Worm (Caenorhabditis elegans) whole organism, L4 larva: ENCODE results near the gene ser-6.
A peak's percentile ranks its signal among the peaks of the same experiment; 100 is the strongest.

Source experiments
- F10B5.3 ChIP-seq: sonication (generic microtip); optimal IDR thresholded peaks from 2 replicates; lab custom pipeline; 2016; ENCODE audit warnings: mild to moderate bottlenecking, missing genetic modification characterization, missing compliant biosample characterization
- F26F4.8 ChIP-seq: fragments of 200-800 bp; sonication (Bioruptor generic); conservative IDR thresholded peaks from 2 replicates; pipeline ENCODE4 v1.3.6; 2022; ENCODE audit warnings: missing genetic modification characterization, missing compliant biosample characterization
- F37D6.2 ChIP-seq: sonication (generic microtip); optimal IDR thresholded peaks from 2 replicates; lab custom pipeline; 2016; ENCODE audit warnings: mild to moderate bottlenecking, missing genetic modification characterization, missing compliant biosample characterization
- F44E2.7 ChIP-seq: fragments of 200-800 bp; sonication (Bioruptor generic); IDR thresholded peaks from 2 replicates; pipeline ENCODE4 v2.1.2; 2022; ENCODE audit warnings: missing genetic modification characterization, missing compliant biosample characterization
- F49E8.2 ChIP-seq: sonication (generic microtip); optimal IDR thresholded peaks from 2 replicates; lab custom pipeline; 2016; ENCODE audit warnings: missing compliant biosample characterization, mild to moderate bottlenecking, missing genetic modification characterization, borderline replicate concordance
- R02D3.7 ChIP-seq: fragments of 150-350 bp; sonication (generic microtip); optimal IDR thresholded peaks from 3 replicates; lab custom pipeline; 2014; ENCODE audit warnings: missing biosample characterization, missing genetic modification characterization
- Y5F2A.4 ChIP-seq: fragments of 200-800 bp; sonication (Bioruptor generic); optimal IDR thresholded peaks from 2 replicates; lab custom pipeline; 2018; ENCODE audit warnings: mild to moderate bottlenecking, missing genetic modification characterization, missing compliant biosample characterization
- ZK337.2 ChIP-seq: fragments of 200-800 bp; sonication (Bioruptor generic); IDR thresholded peaks from 2 replicates; pipeline ENCODE4 v1.3.6; 2022; ENCODE audit warnings: missing genetic modification reagents, missing genetic modification characterization, missing compliant biosample characterization
- ZK546.5 ChIP-seq, 2 experiments: sonication (generic microtip); optimal IDR thresholded peaks; 2 replicates each; lab custom pipeline; 2017; ENCODE audit warnings: missing biosample characterization in 2 of 2, missing genetic modification characterization in 2 of 2
- aly-2 ChIP-seq: sonication (generic microtip); optimal IDR thresholded peaks from 2 replicates; lab custom pipeline; 2018; ENCODE audit warnings: missing biosample characterization, missing genetic modification characterization
- arid-1 ChIP-seq: fragments of 200-800 bp; sonication (Bioruptor generic); conservative IDR thresholded peaks from 2 replicates; pipeline ENCODE4 v1.3.6; 2022; ENCODE audit warnings: missing genetic modification reagents, missing genetic modification characterization, missing compliant biosample characterization
- attf-4 ChIP-seq: sonication (generic microtip); optimal IDR thresholded peaks from 3 replicates; lab custom pipeline; 2017; ENCODE audit warnings: missing biosample characterization, missing genetic modification characterization
- ceh-20 ChIP-seq: fragments of 200-800 bp; sonication (Bioruptor generic); IDR thresholded peaks from 2 replicates; pipeline ENCODE4 v1.3.6; 2022; ENCODE audit warnings: missing genetic modification reagents, missing genetic modification characterization, missing compliant biosample characterization
- ceh-32 ChIP-seq: sonication (generic microtip); optimal IDR thresholded peaks from 2 replicates; lab custom pipeline; 2016; ENCODE audit warnings: mild to moderate bottlenecking, missing genetic modification characterization, missing compliant biosample characterization; ENCODE audit not compliant: poor library complexity
- ceh-44 ChIP-seq: fragments of 200-800 bp; sonication (Bioruptor generic); IDR thresholded peaks from 2 replicates; pipeline ENCODE4 v1.3.6; 2022; ENCODE audit warnings: missing genetic modification reagents, missing genetic modification characterization, missing compliant biosample characterization
- daf-16 ChIP-seq, 3 experiments: sonication (generic microtip); optimal IDR thresholded peaks; 2 replicates each; lab custom pipeline; 2016 to 2017; ENCODE audit warnings: missing genetic modification characterization in 3 of 3, missing genetic modification reagents in 3 of 3, mild to moderate bottlenecking in 2 of 3, missing compliant biosample characterization in 2 of 3, missing biosample characterization in 1 of 3, moderate library complexity in 1 of 3
- dpl-1 ChIP-seq: fragments of 150-350 bp; optimal IDR thresholded peaks from 2 replicates; lab custom pipeline; 2014; ENCODE audit warnings: missing biosample characterization, missing genetic modification reagents, missing genetic modification characterization
- fos-1 ChIP-seq: fragments of 150-350 bp; optimal IDR thresholded peaks from 2 replicates; lab custom pipeline; 2014; ENCODE audit warnings: missing biosample characterization, missing genetic modification characterization
- gei-8 ChIP-seq: fragments of 200-800 bp; sonication (Bioruptor generic); optimal IDR thresholded peaks from 2 replicates; lab custom pipeline; 2018; ENCODE audit warnings: mild to moderate bottlenecking, missing genetic modification characterization, missing compliant biosample characterization
- hlh-11 ChIP-seq: fragments of 200-800 bp; sonication (Bioruptor generic); optimal IDR thresholded peaks from 2 replicates; lab custom pipeline; 2018; ENCODE audit warnings: mild to moderate bottlenecking, missing genetic modification characterization, missing compliant biosample characterization
- hmg-1.1 ChIP-seq: fragments of 200-800 bp; sonication (Bioruptor generic); IDR thresholded peaks from 2 replicates; pipeline ENCODE4 v1.3.6; 2022; ENCODE audit warnings: missing genetic modification reagents, missing genetic modification characterization, missing compliant biosample characterization
- jun-1 ChIP-seq: fragments of 150-350 bp; optimal IDR thresholded peaks from 2 replicates; lab custom pipeline; 2014; ENCODE audit warnings: missing biosample characterization, missing genetic modification reagents, missing genetic modification characterization
- lin-39 ChIP-seq: fragments of 150-350 bp; optimal IDR thresholded peaks from 2 replicates; lab custom pipeline; 2014; ENCODE audit warnings: missing biosample characterization, missing genetic modification reagents, missing genetic modification characterization
- lir-3 ChIP-seq: sonication (generic microtip); optimal IDR thresholded peaks from 2 replicates; lab custom pipeline; 2016; ENCODE audit warnings: mild to moderate bottlenecking, missing genetic modification characterization, missing compliant biosample characterization
- lsy-2 ChIP-seq, 2 experiments: fragments of 150-350 bp in 1 of 2; sonication (generic microtip) in 1 of 2; optimal IDR thresholded peaks; 2 replicates each; lab custom pipeline; 2014 to 2017; ENCODE audit warnings: missing biosample characterization in 2 of 2, missing genetic modification characterization in 2 of 2
- mdt-29 ChIP-seq: fragments of 200-800 bp; sonication (Bioruptor generic); IDR thresholded peaks from 2 replicates; pipeline ENCODE4 v1.3.6; 2022; ENCODE audit warnings: missing genetic modification reagents, missing genetic modification characterization, missing compliant biosample characterization
- mep-1 ChIP-seq: fragments of 150-350 bp; sonication (generic microtip); optimal IDR thresholded peaks from 3 replicates; lab custom pipeline; 2014; ENCODE audit warnings: missing biosample characterization, missing genetic modification characterization
- mxl-2 ChIP-seq: fragments of 200-800 bp; sonication (Bioruptor generic); conservative IDR thresholded peaks from 2 replicates; pipeline ENCODE4 v1.3.6; 2022; ENCODE audit warnings: missing genetic modification reagents, missing genetic modification characterization, missing compliant biosample characterization
- nhr-111 ChIP-seq: fragments of 200-800 bp; sonication (Bioruptor generic); optimal IDR thresholded peaks from 2 replicates; lab custom pipeline; 2018; ENCODE audit warnings: mild to moderate bottlenecking, missing genetic modification characterization, missing compliant biosample characterization
- nhr-237 ChIP-seq: sonication (generic microtip); optimal IDR thresholded peaks from 2 replicates; lab custom pipeline; 2017; ENCODE audit warnings: missing biosample characterization, missing genetic modification characterization
- nhr-41 ChIP-seq: fragments of 200-800 bp; sonication (Bioruptor generic); IDR thresholded peaks from 2 replicates; pipeline ENCODE4 v1.3.6; 2022; ENCODE audit warnings: missing genetic modification reagents, missing genetic modification characterization, missing compliant biosample characterization
- php-3 ChIP-seq: fragments of 200-800 bp; sonication (Bioruptor generic); IDR thresholded peaks from 2 replicates; pipeline ENCODE4 v1.3.6; 2022; ENCODE audit warnings: missing genetic modification reagents, missing genetic modification characterization, missing compliant biosample characterization
- rbr-2 ChIP-seq: sonication (generic microtip); optimal IDR thresholded peaks from 2 replicates; lab custom pipeline; 2016; ENCODE audit warnings: missing genotype, missing genetic modification characterization, missing compliant biosample characterization
- skn-1 ChIP-seq: fragments of 150-350 bp; optimal IDR thresholded peaks from 2 replicates; lab custom pipeline; 2014; ENCODE audit warnings: missing biosample characterization, missing genetic modification characterization
- tra-1 ChIP-seq: fragments of 200-800 bp; sonication (Bioruptor generic); IDR thresholded peaks from 2 replicates; pipeline ENCODE4 v1.3.6; 2022; ENCODE audit warnings: missing genetic modification reagents, missing genetic modification characterization, missing compliant biosample characterization
- unc-130 ChIP-seq: sonication (generic microtip); optimal IDR thresholded peaks from 2 replicates; lab custom pipeline; 2016; ENCODE audit warnings: missing genetic modification reagents, missing genetic modification characterization, missing compliant biosample characterization
- unc-39 ChIP-seq: sonication (generic microtip); optimal IDR thresholded peaks from 2 replicates; lab custom pipeline; 2017; ENCODE audit warnings: missing biosample characterization, missing genetic modification characterization
- unc-62 ChIP-seq, 3 experiments: fragments of 150-350 bp in 1 of 3; sonication (generic microtip); optimal IDR thresholded peaks in 2 of 3; peaks in 1 of 3; 1 replicate in 1 of 3; 2 replicates in 2 of 3; lab custom pipeline; 2014 to 2017; ENCODE audit warnings: missing biosample characterization in 3 of 3, missing genetic modification characterization in 3 of 3, missing genetic modification reagents in 3 of 3, missing genotype in 1 of 3
- vab-7 ChIP-seq: fragments of 200-800 bp; sonication (Bioruptor generic); IDR thresholded peaks from 2 replicates; pipeline ENCODE4 v1.3.6; 2022; ENCODE audit warnings: missing genetic modification reagents, missing genetic modification characterization, missing compliant biosample characterization
- zfp-2 ChIP-seq: sonication (generic microtip); optimal IDR thresholded peaks from 2 replicates; lab custom pipeline; 2016; ENCODE audit warnings: mild to moderate bottlenecking, missing genetic modification characterization, missing compliant biosample characterization
- ztf-11 ChIP-seq: fragments of 150-350 bp; optimal IDR thresholded peaks from 2 replicates; lab custom pipeline; 2014; ENCODE audit warnings: missing biosample characterization, missing genetic modification characterization
- ztf-7 ChIP-seq: fragments of 150-350 bp; optimal IDR thresholded peaks from 2 replicates; lab custom pipeline; 2014; ENCODE audit warnings: missing biosample characterization, missing genetic modification characterization

ser-6 gene

DNA sequence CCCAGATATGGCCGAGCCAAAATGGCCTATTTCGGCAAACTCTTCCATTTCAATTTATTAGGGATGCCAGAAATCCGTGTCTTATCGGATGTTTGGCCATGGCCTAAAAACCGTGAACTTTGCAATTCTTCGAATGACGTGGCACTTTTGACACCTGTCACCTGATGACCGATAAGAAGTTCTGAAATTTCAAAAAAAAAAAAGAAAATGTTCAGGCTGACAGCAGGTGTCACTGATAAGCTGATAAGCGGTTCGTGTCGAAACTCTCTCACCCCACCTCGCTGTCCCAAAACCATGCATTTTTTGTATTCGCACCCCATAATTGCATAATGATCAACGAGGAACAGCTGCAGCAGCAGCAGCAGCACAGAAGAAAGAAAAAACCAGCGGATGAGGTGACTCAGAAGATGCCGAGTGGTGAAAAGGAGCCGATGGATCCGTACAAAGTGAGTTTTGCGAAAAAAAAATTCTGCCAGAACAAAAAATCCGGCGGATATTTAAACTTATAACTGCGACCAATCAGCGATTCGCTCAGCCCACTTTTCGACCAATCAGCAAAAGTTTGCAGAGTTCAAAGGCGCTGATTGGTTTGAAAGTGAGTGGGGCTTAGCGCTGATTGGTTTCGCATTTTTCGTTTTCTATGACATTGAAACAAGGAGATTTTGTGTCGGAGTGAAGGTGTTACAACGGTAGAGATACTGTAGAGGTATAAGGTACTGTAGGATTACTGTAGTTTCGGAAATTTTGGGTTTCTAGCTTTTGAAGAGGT, 52.7 kb downstream of the ser-6 start, which contains the start of the genes Y54G2A.28 and vrp-1 (continued):
- TF ChIP-seq hmg-1.1 (no peak), dpl-1 (GFP tag; lab: Kevin White, UChicago) (no peak), ZK546.5 (tag; optimal IDR thresholded peaks at IDR 0.05; lab: Kevin White, UChicago) (no peak), mep-1 (tag; lab: Kevin White, UChicago) (peak; percentile 15), hlh-11 (tag; lab: Kevin White, UChicago) (peak; percentile 92), F44E2.7 (GFP tag; lab: Robert Waterston, UW) (no peak), unc-130 (GFP tag; lab: Kevin White, UChicago) (no peak), aly-2 (no peak), nhr-237 (tag; lab: Kevin White, UChicago) (no peak), lin-39 (no peak), ztf-7 (tag; lab: Kevin White, UChicago) (no peak), mxl-2 (GFP tag; lab: Robert Waterston, UW) (no peak), F49E8.2 (tag; lab: Kevin White, UChicago) (no peak), fos-1 (tag; lab: Kevin White, UChicago) (no peak), nhr-41 (GFP tag; lab: Robert Waterston, UW) (peak; percentile 88; the same call in 1 of the 2 replicates), F26F4.8 (GFP tag; lab: Robert Waterston, UW) (no peak), nhr-111 (GFP tag; lab: Kevin White, UChicago) (no peak), ceh-44 (GFP tag; lab: Robert Waterston, UW) (no peak), R02D3.7 (no peak), unc-62 (GFP tag; optimal IDR thresholded peaks at IDR 0.05 in 1 of 2; lab: Kevin White, UChicago) (peak; percentile 52 to 86), unc-62 (tag; optimal IDR thresholded peaks at IDR 0.05; lab: Kevin White, UChicago) (no peak), jun-1 (tag; lab: Kevin White, UChicago) (peak; percentile 2), rbr-2 (tag; lab: Kevin White, UChicago) (no peak), lir-3 (tag; lab: Kevin White, UChicago) (no peak), Y5F2A.4 (no peak), lsy-2 (tag; optimal IDR thresholded peaks at IDR 0.05; lab: Kevin White, UChicago) (no peak), vab-7 (GFP tag; lab: Robert Waterston, UW) (no peak), gei-8 (no peak), ceh-20 (GFP tag; lab: Robert Waterston, UW) (no peak), ztf-11 (tag; lab: Kevin White, UChicago) (no peak), mdt-29 (GFP tag; lab: Robert Waterston, UW) (peak; percentile 42; the same call in 1 of the 2 replicates), F37D6.2 (no peak), arid-1 (no peak), daf-16 (GFP tag; optimal IDR thresholded peaks at IDR 0.05; lab: Kevin White, UChicago) (no peak), daf-16 (tag; optimal IDR thresholded peaks at IDR 0.05; lab: Kevin White, UChicago) (peak; percentile 64), skn-1 (tag; lab: Kevin White, UChicago) (no peak), attf-4 (tag; lab: Kevin White, UChicago) (no peak), zfp-2 (no peak), php-3 (GFP tag; lab: Robert Waterston, UW) (peak; percentile 73), F10B5.3 (tag; lab: Kevin White, UChicago) (no peak), tra-1 (peak; percentile 93), ceh-32 (no peak), ZK337.2 (GFP tag; lab: Robert Waterston, UW) (no peak), unc-39 (tag; lab: Kevin White, UChicago) (no peak)
- TF ChIP-seq, all 104 proteins: peak for 27
